Fruit fly (Drosophila melanogaster): Measurements from ENCODE around the gene Scsalpha1.

DNA sequence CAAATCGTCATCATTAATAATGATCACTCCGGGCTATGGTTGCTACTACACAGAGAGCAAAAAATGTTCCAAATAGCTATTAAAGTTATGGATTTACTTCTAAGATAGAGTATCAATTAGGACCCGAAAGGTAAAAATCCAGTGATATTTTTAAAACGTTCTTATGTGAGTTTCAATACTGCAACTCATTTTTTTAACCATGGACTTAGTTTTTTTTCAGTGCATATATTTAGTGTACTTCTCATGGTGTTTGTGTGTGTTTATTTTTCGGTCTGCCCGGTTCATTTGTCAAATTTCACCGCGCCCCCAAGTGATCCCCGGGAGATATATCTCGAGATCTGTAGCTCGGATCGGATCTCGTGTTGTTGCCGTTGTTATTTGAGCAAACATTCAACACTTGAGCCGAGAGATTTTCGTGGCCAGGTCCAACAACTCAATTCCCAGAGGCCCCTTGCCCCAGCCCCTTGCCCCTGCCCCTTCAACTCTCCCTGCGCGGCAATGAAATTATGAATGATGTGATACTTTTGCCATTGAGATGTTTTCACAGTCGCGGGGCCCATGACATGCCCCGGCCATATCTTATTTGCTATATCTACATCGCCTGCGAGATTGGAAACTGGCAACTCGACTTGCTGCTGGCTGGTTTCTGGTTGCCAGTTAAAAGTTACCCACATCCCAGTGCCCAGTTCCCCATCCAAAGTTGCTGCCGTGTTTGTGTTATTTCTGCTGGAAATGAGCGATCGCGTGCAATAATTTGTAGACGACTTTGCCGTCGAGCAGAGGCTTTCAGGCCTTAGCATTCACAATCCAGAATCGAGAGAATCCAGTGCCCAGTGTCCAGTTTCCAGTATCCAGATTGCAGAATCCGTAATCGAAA, 48.7 kb downstream of the Scsalpha1 start:
- TF ChIP-seq fd59A (GFP tag; optimal IDR thresholded peaks at IDR 0.05) = no peak
- no peak for TF ChIP-seq vri (GFP tag; optimal IDR thresholded peaks at IDR 0.05)
- peak; percentile 12 for TF ChIP-seq Ets96B (tag; optimal IDR thresholded peaks at IDR 0.05)
- TF ChIP-seq CG3919 (GFP tag; optimal IDR thresholded peaks at IDR 0.05) = peak; percentile 41
- no peak for TF ChIP-seq CG1621 (tag; optimal IDR thresholded peaks at IDR 0.05)
- peak in 1 of 2 experiments; percentile 60 for TF ChIP-seq ss (GFP tag; optimal IDR thresholded peaks at IDR 0.05)
- TF ChIP-seq CG11294 (GFP tag; IDR thresholded peaks at IDR 0.05) = no peak
- peak; percentile 32 for TF ChIP-seq Sox14 (GFP tag; optimal IDR thresholded peaks at IDR 0.05)
- TF ChIP-seq CG7368 (GFP tag; optimal IDR thresholded peaks at IDR 0.05) = no peak
